Worm (Caenorhabditis elegans): ENCODE data around the gene scl-7.

scl-7 gene

ce11 chrIV:13075625-13076252 lies 5.5 kb downstream of the scl-7 start (continued):
- TF ChIP-seq egl-27 (tag; optimal IDR thresholded peaks at IDR 0.05), result no peak
- peak; percentile 3 for TF ChIP-seq ztf-4 (tag; optimal IDR thresholded peaks at IDR 0.05)
- peak; percentile 69 for TF ChIP-seq blmp-1 (tag; optimal IDR thresholded peaks at IDR 0.05)
- TF ChIP-seq mef-2 (tag; optimal IDR thresholded peaks at IDR 0.05), result no peak
- TF ChIP-seq C04F5.9 (tag; optimal IDR thresholded peaks at IDR 0.05), result no peak
- TF ChIP-seq dpl-1 (GFP tag; optimal IDR thresholded peaks at IDR 0.05), result peak in 1 of 3 experiments; percentile 3
- TF ChIP-seq nhr-19 (GFP tag; conservative IDR thresholded peaks at IDR 0.05), result peak; percentile 34; the same call in 1 of the 2 replicates
- no peak for TF ChIP-seq rnt-1 (tag; optimal IDR thresholded peaks at IDR 0.05)
- peak; percentile 38 for TF ChIP-seq nhr-90 (tag; optimal IDR thresholded peaks at IDR 0.05; ENCODE audit: poor library complexity)
- peak; percentile 63 for TF ChIP-seq nhr-71 (tag; optimal IDR thresholded peaks at IDR 0.05)
- TF ChIP-seq hlh-17 (GFP tag; optimal IDR thresholded peaks at IDR 0.05; ENCODE audit: borderline replicate concordance), result no peak
- TF ChIP-seq elt-3 (tag; optimal IDR thresholded peaks at IDR 0.05), result peak in 4 of 6 experiments; percentile 14 to 67 (median 36)
- no peak for TF ChIP-seq aly-2 (tag; optimal IDR thresholded peaks at IDR 0.05)
- TF ChIP-seq unc-30 (tag; optimal IDR thresholded peaks at IDR 0.05), result no peak
- TF ChIP-seq nhr-85 (tag), result peak; percentile 93
- no peak for TF ChIP-seq vab-15 (tag; optimal IDR thresholded peaks at IDR 0.05)
- TF ChIP-seq tlp-1 (tag; optimal IDR thresholded peaks at IDR 0.05), result no peak
- peak; percentile 71 for TF ChIP-seq lin-14 (GFP tag; optimal IDR thresholded peaks at IDR 0.05)
- TF ChIP-seq hpl-2 (GFP tag; optimal IDR thresholded peaks at IDR 0.05), result no peak
- TF ChIP-seq snu-23 (GFP tag; optimal IDR thresholded peaks at IDR 0.05), result peak; percentile 42
- no peak for TF ChIP-seq ces-1 (GFP tag; optimal IDR thresholded peaks at IDR 0.05)
- no peak for TF ChIP-seq nhr-12 (tag; optimal IDR thresholded peaks at IDR 0.05)
- no peak for TF ChIP-seq swsn-7 (tag; optimal IDR thresholded peaks at IDR 0.05)
- no peak for TF ChIP-seq ceh-8 (GFP tag; optimal IDR thresholded peaks at IDR 0.05)
- TF ChIP-seq mdl-1 (tag; optimal IDR thresholded peaks at IDR 0.05), result peak in 1 of 2 experiments; percentile 32
- no peak for TF ChIP-seq unc-62 (GFP tag; optimal IDR thresholded peaks at IDR 0.05)
- TF ChIP-seq ceh-90 (tag; optimal IDR thresholded peaks at IDR 0.05), result no peak
- TF ChIP-seq lin-15B (tag; optimal IDR thresholded peaks at IDR 0.05), result no peak
- no peak for TF ChIP-seq lir-3 (tag; optimal IDR thresholded peaks at IDR 0.05; ENCODE audit: poor library complexity)

- no peak for TF ChIP-seq dsc-1 (tag; optimal IDR thresholded peaks at IDR 0.05)
- TF ChIP-seq efl-1 (optimal IDR thresholded peaks at IDR 0.05), result no peak
- peak in 1 of 2 experiments; percentile 26 for TF ChIP-seq efl-1 (GFP tag; optimal IDR thresholded peaks at IDR 0.05 in 1 of 2)
These were observed 6.4 kb downstream of the scl-7 start, which contains the start of gene C39E9.7 for ce11 chrIV:13076620-13077019. C39E9.7 (minus strand) TSS chrIV:13076720.

- TF ChIP-seq grh-1 (GFP tag; IDR thresholded peaks at IDR 0.05) (no peak), fkh-8 (tag; optimal IDR thresholded peaks at IDR 0.05) (no peak), nhr-76 (tag; optimal IDR thresholded peaks at IDR 0.05) (no peak), mep-1 (tag; optimal IDR thresholded peaks at IDR 0.05) (no peak), efl-1 (optimal IDR thresholded peaks at IDR 0.05) (no peak), efl-1 (GFP tag; optimal IDR thresholded peaks at IDR 0.05 in 1 of 2) (no peak), ceh-82 (tag; optimal IDR thresholded peaks at IDR 0.05) (no peak), vab-15 (tag; optimal IDR thresholded peaks at IDR 0.05) (no peak), nhr-20 (tag; optimal IDR thresholded peaks at IDR 0.05) (peak; percentile 54), ceh-8 (GFP tag; optimal IDR thresholded peaks at IDR 0.05) (no peak), dsc-1 (tag; optimal IDR thresholded peaks at IDR 0.05) (no peak), pag-3 (tag; optimal IDR thresholded peaks at IDR 0.05; ENCODE audit: borderline replicate concordance, insufficient read depth) (no peak), nhr-47 (tag; optimal IDR thresholded peaks at IDR 0.05) (no peak), egl-27 (tag; optimal IDR thresholded peaks at IDR 0.05) (no peak), jun-1 (tag; optimal IDR thresholded peaks at IDR 0.05) (no peak), nhr-90 (tag; optimal IDR thresholded peaks at IDR 0.05; ENCODE audit: poor library complexity) (peak; percentile 7), hpl-2 (GFP tag; optimal IDR thresholded peaks at IDR 0.05) (no peak), unc-98 (GFP tag; IDR thresholded peaks at IDR 0.05) (no peak), tlp-1 (tag; optimal IDR thresholded peaks at IDR 0.05) (no peak), ceh-63 (GFP tag; optimal IDR thresholded peaks at IDR 0.05) (no peak), nhr-11 (tag; optimal IDR thresholded peaks at IDR 0.05) (no peak), ama-1 (optimal IDR thresholded peaks at IDR 0.05) (no peak), alr-1 (tag; optimal IDR thresholded peaks at IDR 0.05; ENCODE audit: borderline replicate concordance) (no peak), nhr-71 (tag; optimal IDR thresholded peaks at IDR 0.05) (peak; percentile 64), elt-3 (tag; optimal IDR thresholded peaks at IDR 0.05) (peak in 2 of 6 experiments; percentile 44 to 78), nhr-85 (tag) (peak; percentile 91), blmp-1 (tag; optimal IDR thresholded peaks at IDR 0.05) (peak; percentile 80), unc-130 (tag; optimal IDR thresholded peaks at IDR 0.05) (no peak), snu-23 (GFP tag; optimal IDR thresholded peaks at IDR 0.05) (peak; percentile 42), mdl-1 (tag; optimal IDR thresholded peaks at IDR 0.05) (peak in 1 of 2 experiments; percentile 37)
These were observed 7.5 kb downstream of the scl-7 start for ce11 chrIV:13077694-13078093.

All from whole organism, L1 larva.